Fruit fly (Drosophila melanogaster) whole organism, embryonic: ENCODE results near the gene MED25.
A peak's percentile ranks its signal among the peaks of the same experiment; 100 is the strongest.

Experiments used
- Atf-2 ChIP-seq: fragments of 200-800 bp; sonication (Bioruptor generic); optimal IDR thresholded peaks from 2 replicates; lab custom pipeline; 2016; ENCODE audit warnings: missing biosample characterization, missing genetic modification characterization
- Awh ChIP-seq: fragments of 200-800 bp; sonication (Bioruptor generic); IDR thresholded peaks from 2 replicates; pipeline ENCODE4, ENCODE4 v1.3.6; 2022; ENCODE audit warnings: missing biosample characterization, missing genetic modification characterization
- Bdp1 ChIP-seq: fragments of 200-800 bp; sonication (Bioruptor generic); optimal IDR thresholded peaks from 3 replicates; lab custom pipeline; 2016; ENCODE audit warnings: missing biosample characterization, missing genetic modification characterization
- CG10147 ChIP-seq: fragments of 200-800 bp; sonication (Bioruptor generic); optimal IDR thresholded peaks from 2 replicates; lab custom pipeline; 2019; ENCODE audit warnings: missing biosample characterization, mild to moderate bottlenecking, missing genetic modification characterization, moderate library complexity
- CG11723 ChIP-seq: fragments of 200-800 bp; sonication (Bioruptor generic); optimal IDR thresholded peaks from 2 replicates; lab custom pipeline; 2017; ENCODE audit warnings: missing biosample characterization, mild to moderate bottlenecking, missing genetic modification characterization
- CG12155 ChIP-seq: fragments of 200-800 bp; sonication (Bioruptor generic); optimal IDR thresholded peaks from 3 replicates; lab custom pipeline; 2016; ENCODE audit warnings: missing biosample characterization, missing genetic modification characterization
- CG12659 ChIP-seq: fragments of 200-800 bp; sonication (Bioruptor generic); optimal IDR thresholded peaks from 3 replicates; lab custom pipeline; 2017; ENCODE audit warnings: mild to moderate bottlenecking, missing biosample characterization, missing genetic modification reagents, missing genetic modification characterization
- CG14667 ChIP-seq: fragments of 200-800 bp; sonication (Bioruptor generic); IDR thresholded peaks from 2 replicates; pipeline ENCODE4 v1.3.6; 2022; ENCODE audit warnings: missing biosample characterization, missing genetic modification characterization
- CG14710 ChIP-seq: fragments of 200-800 bp; sonication (Bioruptor generic); optimal IDR thresholded peaks from 3 replicates; lab custom pipeline; 2019; ENCODE audit warnings: missing biosample characterization, mild to moderate bottlenecking, missing genetic modification characterization, moderate library complexity
- CG17328 ChIP-seq: fragments of 200-800 bp; sonication (Bioruptor generic); IDR thresholded peaks from 2 replicates; pipeline ENCODE4 v1.3.6; 2022; ENCODE audit warnings: missing biosample characterization, missing genetic modification characterization
- CG17568 ChIP-seq: fragments of 200-800 bp; sonication (Bioruptor generic); optimal IDR thresholded peaks from 2 replicates; lab custom pipeline; 2018; ENCODE audit warnings: missing biosample characterization, mild to moderate bottlenecking, missing genetic modification characterization, moderate library complexity
- CG34422 ChIP-seq: fragments of 200-800 bp; sonication (Bioruptor generic); IDR thresholded peaks from 3 replicates; pipeline ENCODE4 v1.3.6; 2022; ENCODE audit warnings: missing biosample characterization, missing genetic modification characterization
- CG4360 ChIP-seq: fragments of 200-800 bp; sonication (Bioruptor generic); IDR thresholded peaks from 2 replicates; pipeline ENCODE4 v1.3.6; 2022; ENCODE audit warnings: missing biosample characterization, missing genetic modification characterization
- CG5245 ChIP-seq: fragments of 200-800 bp; sonication (Bioruptor generic); optimal IDR thresholded peaks from 3 replicates; lab custom pipeline; 2016; ENCODE audit warnings: missing biosample characterization, missing genetic modification characterization
- CG6854 ChIP-seq: fragments of 200-800 bp; sonication (Bioruptor generic); optimal IDR thresholded peaks from 3 replicates; lab custom pipeline; 2017; ENCODE audit warnings: missing biosample characterization, mild to moderate bottlenecking, missing genetic modification characterization
- CG7271 ChIP-seq: fragments of 200-800 bp; sonication (Bioruptor generic); optimal IDR thresholded peaks from 2 replicates; lab custom pipeline; 2018; ENCODE audit warnings: missing biosample characterization, mild to moderate bottlenecking, missing genetic modification characterization, moderate library complexity
- CG7963 ChIP-seq: fragments of 200-800 bp; sonication (Bioruptor generic); IDR thresholded peaks from 3 replicates; pipeline ENCODE4 v1.3.6; 2022; ENCODE audit warnings: missing biosample characterization, missing genetic modification characterization; ENCODE audit not compliant: partially characterized antibody
- CG8924 ChIP-seq: fragments of 200-800 bp; optimal IDR thresholded peaks from 3 replicates; lab custom pipeline; 2019; ENCODE audit warnings: missing biosample characterization, mild to moderate bottlenecking, missing genetic modification characterization, moderate library complexity
- CG9609 ChIP-seq: fragments of 200-800 bp; sonication (Bioruptor generic); optimal IDR thresholded peaks from 3 replicates; lab custom pipeline; 2016; ENCODE audit warnings: missing biosample characterization, missing genetic modification characterization
- Camta ChIP-seq: fragments of 200-800 bp; sonication (Bioruptor generic); optimal IDR thresholded peaks from 2 replicates; lab custom pipeline; 2016; ENCODE audit warnings: missing biosample characterization, missing genetic modification characterization
- Dip3 ChIP-seq: fragments of 200-800 bp; sonication (Bioruptor generic); optimal IDR thresholded peaks from 3 replicates; lab custom pipeline; 2016; ENCODE audit warnings: missing biosample characterization, missing genetic modification characterization
- Doc2 ChIP-seq: fragments of 200-800 bp; sonication (Bioruptor generic); IDR thresholded peaks from 2 replicates; pipeline ENCODE4 v1.3.6; 2022; ENCODE audit warnings: missing biosample characterization, missing genetic modification characterization
- Dref ChIP-seq: fragments of 200-800 bp; sonication (Bioruptor generic); IDR thresholded peaks from 2 replicates; pipeline ENCODE4 v1.3.6; 2022; ENCODE audit warnings: missing biosample characterization, missing genetic modification characterization
- E2f2 ChIP-seq: fragments of 200-800 bp; sonication (Bioruptor generic); IDR thresholded peaks from 2 replicates; pipeline ENCODE4 v1.3.6; 2022; ENCODE audit warnings: missing biosample characterization, missing genetic modification characterization
- Eip74EF ChIP-seq, 2 experiments: fragments of 200-800 bp in 1 of 2; fragments of >200 bp in 1 of 2; sonication (Bioruptor generic) in 1 of 2; optimal IDR thresholded peaks; 2 replicates each; lab custom pipeline; 2017 to 2019; ENCODE audit warnings: missing biosample characterization in 2 of 2, missing genetic modification characterization in 2 of 2, mild to moderate bottlenecking in 1 of 2, moderate library complexity in 1 of 2
- HmgZ ChIP-seq: fragments of 200-800 bp; sonication (Bioruptor generic); optimal IDR thresholded peaks from 2 replicates; lab custom pipeline; 2018; ENCODE audit warnings: missing biosample characterization, mild to moderate bottlenecking, missing genetic modification characterization
- Jarid2 ChIP-seq: fragments of 200-800 bp; sonication (Bioruptor generic); optimal IDR thresholded peaks from 3 replicates; lab custom pipeline; 2017; ENCODE audit warnings: mild to moderate bottlenecking, missing biosample characterization, missing genetic modification reagents, missing genetic modification characterization
- Mrtf ChIP-seq: fragments of 200-800 bp; sonication (Bioruptor generic); IDR thresholded peaks from 3 replicates; pipeline ENCODE4 v1.3.6; 2022; ENCODE audit warnings: missing biosample characterization, missing genetic modification characterization
- Nf-YB ChIP-seq: fragments of 200-800 bp; sonication (Bioruptor generic); optimal IDR thresholded peaks from 3 replicates; lab custom pipeline; 2019; ENCODE audit warnings: missing biosample characterization, mild to moderate bottlenecking, missing genetic modification characterization, moderate library complexity
- Sry-δ ChIP-seq: fragments of 200-800 bp; sonication (Bioruptor generic); optimal IDR thresholded peaks from 2 replicates; lab custom pipeline; 2016; ENCODE audit warnings: missing biosample characterization, missing genetic modification characterization
- Taf1 ChIP-seq: fragments of 200-800 bp; sonication (Bioruptor generic); IDR thresholded peaks from 2 replicates; pipeline ENCODE4 v1.3.6; 2022; ENCODE audit warnings: missing biosample characterization, missing genetic modification characterization
- Usf ChIP-seq: fragments of 200-800 bp; sonication (Bioruptor generic); optimal IDR thresholded peaks from 2 replicates; lab custom pipeline; 2017; ENCODE audit warnings: missing genotype, missing biosample characterization, missing genetic modification characterization
- bab2 ChIP-seq: fragments of 200-800 bp; sonication (Bioruptor generic); optimal IDR thresholded peaks from 2 replicates; lab custom pipeline; 2016; ENCODE audit warnings: missing biosample characterization, missing genetic modification characterization
- bsh ChIP-seq, 2 experiments: fragments of 200-800 bp; sonication (Bioruptor generic); optimal IDR thresholded peaks; 2 replicates each; lab custom pipeline; 2017 to 2018; ENCODE audit warnings: mild to moderate bottlenecking in 2 of 2, missing biosample characterization in 2 of 2, missing genetic modification characterization in 2 of 2, moderate library complexity in 1 of 2
- chif ChIP-seq, 2 experiments: fragments of 200-800 bp; sonication (Bioruptor generic); optimal IDR thresholded peaks; 3 replicates each; lab custom pipeline; 2016; ENCODE audit warnings: missing biosample characterization in 2 of 2, missing genetic modification characterization in 2 of 2
- crol ChIP-seq: fragments of 200-800 bp; sonication (Bioruptor generic); IDR thresholded peaks from 2 replicates; pipeline ENCODE4 v1.3.6; 2022; ENCODE audit warnings: missing biosample characterization, missing genetic modification characterization
- ewg ChIP-seq: fragments of 200-800 bp; sonication (Bioruptor generic); optimal IDR thresholded peaks from 3 replicates; lab custom pipeline; 2017; ENCODE audit warnings: mild to moderate bottlenecking, missing biosample characterization, missing genetic modification reagents, missing genetic modification characterization
- fu2 ChIP-seq: fragments of 200-800 bp; sonication (Bioruptor generic); optimal IDR thresholded peaks from 2 replicates; lab custom pipeline; 2016; ENCODE audit warnings: missing biosample characterization, missing genetic modification characterization
- insv ChIP-seq, 2 experiments: fragments of 200-800 bp; sonication (Bioruptor generic); optimal IDR thresholded peaks; 3 replicates each; lab custom pipeline; 2016 to 2018; ENCODE audit warnings: missing biosample characterization in 2 of 2, missing genetic modification characterization in 2 of 2
- lbe ChIP-seq: fragments of 200-800 bp; sonication (Bioruptor generic); optimal IDR thresholded peaks from 2 replicates; lab custom pipeline; 2016; ENCODE audit warnings: missing biosample characterization, mild to moderate bottlenecking, missing genetic modification characterization
- lov ChIP-seq, 2 experiments: fragments of 200-800 bp in 1 of 2; fragments of >200 bp in 1 of 2; sonication (Bioruptor generic) in 1 of 2; IDR thresholded peaks in 1 of 2; optimal IDR thresholded peaks in 1 of 2; 2 replicates in 1 of 2; 3 replicates in 1 of 2; pipeline versions ENCODE4 v1.3.6 to Lab custom; 2017 to 2022; ENCODE audit warnings: missing biosample characterization in 1 of 2, missing genetic modification characterization in 1 of 2
- mam ChIP-seq: fragments of 200-800 bp; sonication (Bioruptor generic); optimal IDR thresholded peaks from 3 replicates; lab custom pipeline; 2016; ENCODE audit warnings: missing biosample characterization, missing genetic modification characterization
- mirr ChIP-seq: fragments of 200-800 bp; sonication (Bioruptor generic); optimal IDR thresholded peaks from 3 replicates; lab custom pipeline; 2018; ENCODE audit warnings: missing biosample characterization, mild to moderate bottlenecking, missing genetic modification characterization
- otp ChIP-seq: fragments of 200-800 bp; sonication (Bioruptor generic); IDR thresholded peaks from 3 replicates; pipeline ENCODE4, ENCODE4 v1.3.6; 2022; ENCODE audit warnings: missing biosample characterization, missing genetic modification characterization
- pita ChIP-seq: fragments of 200-800 bp; sonication (Bioruptor generic); optimal IDR thresholded peaks from 2 replicates; lab custom pipeline; 2017; ENCODE audit warnings: missing biosample characterization, mild to moderate bottlenecking, missing genetic modification characterization
- pros ChIP-seq: fragments of 200-800 bp; sonication (Bioruptor generic); optimal IDR thresholded peaks from 3 replicates; lab custom pipeline; 2019; ENCODE audit warnings: missing biosample characterization, mild to moderate bottlenecking, missing genetic modification characterization, moderate library complexity
- salm ChIP-seq: fragments of 200-800 bp; sonication (Bioruptor generic); optimal IDR thresholded peaks from 2 replicates; lab custom pipeline; 2018; ENCODE audit warnings: missing biosample characterization, mild to moderate bottlenecking, missing genetic modification characterization
- sob ChIP-seq: fragments of 200-800 bp; sonication (Bioruptor generic); IDR thresholded peaks from 2 replicates; pipeline ENCODE4 v1.3.6; 2022; ENCODE audit warnings: missing biosample characterization, missing genetic modification characterization
- trh ChIP-seq: fragments of 200-800 bp; sonication (Bioruptor generic); optimal IDR thresholded peaks from 2 replicates; lab custom pipeline; 2016; ENCODE audit warnings: missing biosample characterization, missing genetic modification characterization
- tup ChIP-seq: fragments of 200-800 bp; sonication (Bioruptor generic); optimal IDR thresholded peaks from 2 replicates; lab custom pipeline; 2016; ENCODE audit warnings: missing biosample characterization, mild to moderate bottlenecking, missing genetic modification characterization, moderate library complexity

The MED25 gene

dm6 chr3R:19998418-19998817 lies 10.3 kb upstream of the MED25 start (continued):
- peak; percentile 49 for TF ChIP-seq CG4360 (GFP tag; lab: Robert Waterston, UW)
- TF ChIP-seq CG7963 (GFP tag; lab: Robert Waterston, UW) = no peak
- peak; percentile 62 for TF ChIP-seq CG12659 (GFP tag; lab: Kevin White, UChicago)
- TF ChIP-seq Atf-2 (GFP tag; lab: Kevin White, UChicago) = peak; percentile 59
- TF ChIP-seq Awh = peak; percentile 66
- TF ChIP-seq sob = peak; percentile 74
- TF ChIP-seq HmgZ (tag; lab: Kevin White, UChicago) = peak; percentile 16
- peak; percentile 13; the same call in 1 of the 2 replicates for TF ChIP-seq crol (GFP tag; lab: Robert Waterston, UW)
- peak; percentile 70 for TF ChIP-seq CG9609 (GFP tag; lab: Kevin White, UChicago)
- TF ChIP-seq pita (GFP tag; lab: Kevin White, UChicago) = no peak
- TF ChIP-seq tup (GFP tag; lab: Kevin White, UChicago) = peak; percentile 35
- TF ChIP-seq CG8924 (tag; lab: Kevin White, UChicago) = peak; percentile 80
- TF ChIP-seq Sry-δ (GFP tag; lab: Kevin White, UChicago) = peak; percentile 31
- peak; percentile 39 for TF ChIP-seq Nf-YB (GFP tag; lab: Kevin White, UChicago)
- TF ChIP-seq E2f2 (GFP tag; lab: Robert Waterston, UW) = no peak
- TF ChIP-seq CG17568 (GFP tag; lab: Kevin White, UChicago) = peak; percentile 60
- peak; percentile 55 to 93 for TF ChIP-seq bsh (GFP tag; optimal IDR thresholded peaks at IDR 0.05; lab: Kevin White, UChicago)
- peak; percentile 63 for TF ChIP-seq CG14667 (GFP tag; lab: Robert Waterston, UW)
- no peak for TF ChIP-seq CG7271 (tag; lab: Kevin White, UChicago)
- TF ChIP-seq Doc2 (GFP tag; lab: Robert Waterston, UW) = no peak
- no peak for TF ChIP-seq lov (optimal IDR thresholded peaks at IDR 0.05; lab: Kevin White, UChicago)
- peak; percentile 84 for TF ChIP-seq lov (GFP tag; IDR thresholded peaks at IDR 0.05; lab: Robert Waterston, UW)
- TF ChIP-seq Bdp1 = peak; percentile 53
- TF ChIP-seq Jarid2 (GFP tag; lab: Kevin White, UChicago) = peak; percentile 24
- no peak for TF ChIP-seq lbe (GFP tag; lab: Kevin White, UChicago)
- peak; percentile 74 for TF ChIP-seq Mrtf
- peak; percentile 82 to 87 for TF ChIP-seq chif (GFP tag; optimal IDR thresholded peaks at IDR 0.05; lab: Kevin White, UChicago)
- no peak; the same call in none of the 3 replicates for TF ChIP-seq CG34422
- TF ChIP-seq ewg (GFP tag; lab: Kevin White, UChicago) = peak; percentile 67
- TF ChIP-seq fu2 = no peak
- peak; percentile 56 for TF ChIP-seq bab2 (GFP tag; lab: Kevin White, UChicago)
- TF ChIP-seq mam (GFP tag; lab: Kevin White, UChicago) = peak; percentile 62
- TF ChIP-seq CG17328 = peak; percentile 87
- peak; percentile 77 for TF ChIP-seq CG14710 (tag; lab: Kevin White, UChicago)
- peak; percentile 68 for TF ChIP-seq CG11723 (GFP tag; lab: Kevin White, UChicago)
- TF ChIP-seq Camta (GFP tag; lab: Kevin White, UChicago) = peak; percentile 60
- TF ChIP-seq Dip3 (GFP tag; lab: Kevin White, UChicago) = peak; percentile 33
- peak; percentile 52 for TF ChIP-seq CG10147 (GFP tag; lab: Kevin White, UChicago)
- peak in 1 of 2 experiments; percentile 17 for TF ChIP-seq Eip74EF (GFP tag; optimal IDR thresholded peaks at IDR 0.05; lab: Kevin White, UChicago)
- no peak for TF ChIP-seq insv (GFP tag; optimal IDR thresholded peaks at IDR 0.05; lab: Kevin White, UChicago)
- no peak for TF ChIP-seq mirr
- TF ChIP-seq CG12155 = peak; percentile 52
- TF ChIP-seq Dref (GFP tag; lab: Robert Waterston, UW) = no peak
- 0 out of 2 replicates have a peak, but pooled peaks have one; percentile 10 for TF ChIP-seq Taf1
- TF ChIP-seq pros (GFP tag; lab: Kevin White, UChicago) = no peak
- no peak for TF ChIP-seq trh (GFP tag; lab: Kevin White, UChicago)
- no peak for TF ChIP-seq CG6854 (GFP tag; lab: Kevin White, UChicago)
- peak; percentile 45 for TF ChIP-seq Usf
- TF ChIP-seq CG5245 (GFP tag; lab: Kevin White, UChicago) = peak; percentile 84
- TF ChIP-seq salm = no peak
- TF ChIP-seq otp (GFP tag; lab: Robert Waterston, UW) = peak; percentile 86
